Fruit fly (Drosophila melanogaster) whole organism, embryonic: ENCODE results near the gene CG43797.

ENCODE experiments used
- CG10209 ChIP-seq: fragments of 200-800 bp; sonication (Bioruptor generic); optimal IDR thresholded peaks from 3 replicates; lab custom pipeline; 2017; ENCODE audit warnings: missing biosample characterization, mild to moderate bottlenecking, missing genetic modification characterization, missing genetic modification reagents
- CG1024 ChIP-seq: fragments of 200-800 bp; sonication (Bioruptor generic); IDR thresholded peaks from 2 replicates; pipeline ENCODE4 v1.3.6; 2022; ENCODE audit warnings: missing biosample characterization, missing genetic modification characterization
- CG10462 ChIP-seq: fragments of 200-800 bp; sonication (Bioruptor generic); optimal IDR thresholded peaks from 2 replicates; lab custom pipeline; 2016; ENCODE audit warnings: missing biosample characterization, missing genetic modification characterization
- CG11504 ChIP-seq: fragments of 200-800 bp; sonication (Bioruptor generic); optimal IDR thresholded peaks from 3 replicates; lab custom pipeline; 2019; ENCODE audit warnings: missing biosample characterization, mild to moderate bottlenecking, missing genetic modification characterization, moderate library complexity
- CG12155 ChIP-seq: fragments of 200-800 bp; sonication (Bioruptor generic); optimal IDR thresholded peaks from 3 replicates; lab custom pipeline; 2016; ENCODE audit warnings: missing biosample characterization, missing genetic modification characterization
- CG14710 ChIP-seq: fragments of 200-800 bp; sonication (Bioruptor generic); optimal IDR thresholded peaks from 3 replicates; lab custom pipeline; 2019; ENCODE audit warnings: missing biosample characterization, mild to moderate bottlenecking, missing genetic modification characterization, moderate library complexity
- CG15601 ChIP-seq: fragments of 200-800 bp; sonication (Bioruptor generic); optimal IDR thresholded peaks from 3 replicates; lab custom pipeline; 2019; ENCODE audit warnings: missing biosample characterization, mild to moderate bottlenecking, missing genetic modification characterization, moderate library complexity
- CG16813 ChIP-seq: fragments of 200-800 bp; sonication (Bioruptor generic); IDR thresholded peaks from 3 replicates; pipeline ENCODE4 v1.3.6; 2022; ENCODE audit warnings: missing biosample characterization, missing genetic modification characterization; ENCODE audit not compliant: partially characterized antibody
- CG17361 ChIP-seq: fragments of 200-800 bp; sonication (Bioruptor generic); IDR thresholded peaks from 3 replicates; pipeline ENCODE4 v1.3.6; 2022; ENCODE audit warnings: missing biosample characterization, missing genetic modification characterization
- CG17612 ChIP-seq: fragments of 200-800 bp; sonication (Bioruptor generic); IDR thresholded peaks from 2 replicates; pipeline ENCODE4 v1.3.6; 2022; ENCODE audit warnings: missing biosample characterization, missing genetic modification characterization
- CG18011 ChIP-seq: fragments of 200-800 bp; sonication (Bioruptor generic); optimal IDR thresholded peaks from 2 replicates; lab custom pipeline; 2017; ENCODE audit warnings: missing biosample characterization, missing genetic modification characterization, mild to moderate bottlenecking, moderate library complexity, missing genotype
- CG42726 ChIP-seq: fragments of 200-800 bp; sonication (Bioruptor generic); IDR thresholded peaks from 2 replicates; pipeline ENCODE4 v1.3.6; 2022; ENCODE audit warnings: missing biosample characterization, missing genetic modification characterization; ENCODE audit not compliant: partially characterized antibody
- CG7271 ChIP-seq: fragments of 200-800 bp; sonication (Bioruptor generic); optimal IDR thresholded peaks from 2 replicates; lab custom pipeline; 2018; ENCODE audit warnings: missing biosample characterization, mild to moderate bottlenecking, missing genetic modification characterization, moderate library complexity
- CG7556 ChIP-seq: fragments of 200-800 bp; sonication (Bioruptor generic); optimal IDR thresholded peaks from 2 replicates; lab custom pipeline; 2017; ENCODE audit warnings: missing biosample characterization, mild to moderate bottlenecking, missing genetic modification characterization
- CG7745 ChIP-seq: fragments of 200-800 bp; sonication (Bioruptor generic); optimal IDR thresholded peaks from 2 replicates; lab custom pipeline; 2018; ENCODE audit warnings: missing biosample characterization, mild to moderate bottlenecking, missing genetic modification characterization, moderate library complexity
- CG7928 ChIP-seq: fragments of 200-800 bp; sonication (Bioruptor generic); optimal IDR thresholded peaks from 2 replicates; lab custom pipeline; 2017; ENCODE audit warnings: missing biosample characterization, mild to moderate bottlenecking, missing genetic modification characterization
- CTCF ChIP-seq: fragments of 200-800 bp; sonication (Bioruptor generic); optimal IDR thresholded peaks from 2 replicates; lab custom pipeline; 2017; ENCODE audit warnings: missing biosample characterization, mild to moderate bottlenecking, missing genetic modification characterization, moderate library complexity
- CoRest ChIP-seq: fragments of 200-800 bp; sonication (Bioruptor generic); optimal IDR thresholded peaks from 3 replicates; lab custom pipeline; 2018; ENCODE audit warnings: missing biosample characterization, mild to moderate bottlenecking, missing genetic modification characterization, moderate library complexity
- D19B ChIP-seq: fragments of 200-800 bp; sonication (Bioruptor generic); optimal IDR thresholded peaks from 2 replicates; lab custom pipeline; 2017; ENCODE audit warnings: missing biosample characterization, mild to moderate bottlenecking, missing genetic modification characterization
- Deaf1 ChIP-seq: fragments of 200-800 bp; optimal IDR thresholded peaks from 3 replicates; lab custom pipeline; 2019; ENCODE audit warnings: missing biosample characterization, mild to moderate bottlenecking, missing genetic modification characterization, moderate library complexity
- Dek ChIP-seq: fragments of 200-800 bp; sonication (Bioruptor generic); optimal IDR thresholded peaks from 3 replicates; lab custom pipeline; 2019; ENCODE audit warnings: missing biosample characterization, mild to moderate bottlenecking, missing genetic modification characterization, moderate library complexity
- Doc3 ChIP-seq: fragments of 200-800 bp; sonication (Bioruptor generic); IDR thresholded peaks from 3 replicates; pipeline ENCODE4 v1.3.6; 2022; ENCODE audit warnings: missing biosample characterization, missing genetic modification characterization; ENCODE audit not compliant: partially characterized antibody
- Drgx ChIP-seq: fragments of 200-800 bp; sonication (Bioruptor generic); IDR thresholded peaks from 2 replicates; pipeline ENCODE4 v1.3.6; 2022; ENCODE audit warnings: missing biosample characterization, missing genetic modification characterization
- Ets97D ChIP-seq: fragments of 200-800 bp; sonication (Bioruptor generic); optimal IDR thresholded peaks from 3 replicates; lab custom pipeline; 2016; ENCODE audit warnings: missing biosample characterization, missing genetic modification characterization
- Jarid2 ChIP-seq: fragments of 200-800 bp; sonication (Bioruptor generic); optimal IDR thresholded peaks from 3 replicates; lab custom pipeline; 2017; ENCODE audit warnings: mild to moderate bottlenecking, missing biosample characterization, missing genetic modification reagents, missing genetic modification characterization
- Kr ChIP-seq: fragments of 200-800 bp; sonication (Bioruptor generic); optimal IDR thresholded peaks from 2 replicates; lab custom pipeline; 2017; ENCODE audit warnings: missing biosample characterization, mild to moderate bottlenecking, missing genetic modification characterization
- Med ChIP-seq: fragments of 200-800 bp; sonication (Bioruptor generic); peaks from one replicate; lab custom pipeline; 2016; ENCODE audit warnings: missing biosample characterization, missing genetic modification characterization, mild to moderate bottlenecking, inconsistent platforms, moderate library complexity
- Myb ChIP-seq: fragments of 200-800 bp; sonication (Bioruptor generic); optimal IDR thresholded peaks from 2 replicates; lab custom pipeline; 2016; ENCODE audit warnings: missing biosample characterization, missing genetic modification characterization
- Neu2 ChIP-seq: fragments of 200-800 bp; sonication (Bioruptor generic); optimal IDR thresholded peaks from 3 replicates; lab custom pipeline; 2016; ENCODE audit warnings: missing biosample characterization, missing genetic modification characterization, borderline replicate concordance
- Nf-YC ChIP-seq: fragments of 200-800 bp; optimal IDR thresholded peaks from 3 replicates; lab custom pipeline; 2019; ENCODE audit warnings: missing biosample characterization, mild to moderate bottlenecking, missing genetic modification characterization, moderate library complexity
- ash1 ChIP-seq: fragments of 200-800 bp; sonication (Bioruptor generic); optimal IDR thresholded peaks from 2 replicates; lab custom pipeline; 2018; ENCODE audit warnings: missing biosample characterization, mild to moderate bottlenecking, missing genetic modification characterization
- crp ChIP-seq, 2 experiments: fragments of 200-800 bp; sonication (Bioruptor generic); optimal IDR thresholded peaks; 2 replicates in 1 of 2; 3 replicates in 1 of 2; lab custom pipeline; 2017; ENCODE audit warnings: missing biosample characterization in 2 of 2, missing genetic modification characterization in 2 of 2, mild to moderate bottlenecking in 1 of 2, moderate library complexity in 1 of 2
- grau ChIP-seq: fragments of 200-800 bp; optimal IDR thresholded peaks from 3 replicates; lab custom pipeline; 2019; ENCODE audit warnings: missing biosample characterization, mild to moderate bottlenecking, missing genetic modification characterization, moderate library complexity
- insv ChIP-seq, 2 experiments: fragments of 200-800 bp; sonication (Bioruptor generic); optimal IDR thresholded peaks; 3 replicates each; lab custom pipeline; 2016 to 2018; ENCODE audit warnings: missing biosample characterization in 2 of 2, missing genetic modification characterization in 2 of 2
- pb ChIP-seq: fragments of 200-800 bp; sonication (Bioruptor generic); optimal IDR thresholded peaks from 3 replicates; lab custom pipeline; 2016; ENCODE audit warnings: missing biosample characterization, missing genetic modification characterization
- phol ChIP-seq: fragments of 200-800 bp; sonication (Bioruptor generic); optimal IDR thresholded peaks from 3 replicates; lab custom pipeline; 2018; ENCODE audit warnings: missing biosample characterization, mild to moderate bottlenecking, missing genetic modification characterization, moderate library complexity
- pita ChIP-seq: fragments of 200-800 bp; sonication (Bioruptor generic); optimal IDR thresholded peaks from 2 replicates; lab custom pipeline; 2017; ENCODE audit warnings: missing biosample characterization, mild to moderate bottlenecking, missing genetic modification characterization
- ranshi ChIP-seq: fragments of 200-800 bp; sonication (Bioruptor generic); IDR thresholded peaks from 2 replicates; pipeline ENCODE4 v1.3.6; 2022; ENCODE audit warnings: missing biosample characterization, missing genetic modification characterization
- sens ChIP-seq: fragments of 200-800 bp; sonication (Bioruptor generic); peaks from one replicate; lab custom pipeline; 2016; ENCODE audit warnings: missing biosample characterization, missing genetic modification characterization
- sisA ChIP-seq: fragments of 200-800 bp; sonication (Bioruptor generic); IDR thresholded peaks from 2 replicates; pipeline ENCODE4 v1.3.6; 2022; ENCODE audit warnings: missing biosample characterization, missing genetic modification characterization
- ssp ChIP-seq: fragments of 200-800 bp; sonication (Bioruptor generic); IDR thresholded peaks from 2 replicates; pipeline ENCODE4 v1.3.6; 2022; ENCODE audit warnings: missing biosample characterization, missing genetic modification characterization
- stwl ChIP-seq: fragments of 200-800 bp; sonication (Bioruptor generic); optimal IDR thresholded peaks from 3 replicates; lab custom pipeline; 2018; ENCODE audit warnings: missing biosample characterization, mild to moderate bottlenecking, missing genetic modification characterization, moderate library complexity
- toy ChIP-seq: fragments of 200-800 bp; sonication (Bioruptor generic); IDR thresholded peaks from 2 replicates; pipeline ENCODE4 v1.3.6; 2022; ENCODE audit warnings: missing biosample characterization, missing genetic modification characterization
- trem ChIP-seq: fragments of 200-800 bp; optimal IDR thresholded peaks from 3 replicates; lab custom pipeline; 2019; ENCODE audit warnings: missing biosample characterization, mild to moderate bottlenecking, missing genetic modification characterization, moderate library complexity
- unc-4 ChIP-seq: fragments of 200-800 bp; sonication (Bioruptor generic); IDR thresholded peaks from 2 replicates; pipeline ENCODE4 v1.3.6; 2022; ENCODE audit warnings: missing biosample characterization, missing genetic modification characterization; ENCODE audit not compliant: partially characterized antibody

Gene CG43797

DNA sequence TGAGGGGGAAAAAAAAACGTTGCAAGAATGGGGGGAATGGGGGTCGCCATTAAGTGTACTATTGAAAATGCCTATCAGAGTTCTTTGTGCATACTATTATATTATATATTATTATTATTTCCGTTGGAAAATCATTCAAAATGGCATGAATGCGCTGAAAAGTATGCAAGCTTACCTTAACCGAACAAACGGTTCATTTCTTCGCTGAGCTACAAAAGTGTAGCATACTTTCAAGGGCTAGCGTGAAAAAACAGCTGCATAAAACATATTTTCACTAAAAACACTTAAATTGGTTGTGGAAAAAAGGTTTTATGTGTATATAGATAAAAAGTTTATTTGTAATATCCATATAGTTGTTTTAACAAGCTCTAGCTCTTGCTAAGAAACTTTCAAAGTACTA lies 19.9 kb downstream of the CG43797 start (continued):
- no peak for TF ChIP-seq Jarid2 (GFP tag; lab: Kevin White, UChicago)
- 0 out of 2 replicates have a peak, but pooled peaks have one; percentile 35 for TF ChIP-seq CG17612
- TF ChIP-seq sisA (GFP tag; lab: Robert Waterston, UW), result no peak
- TF ChIP-seq Doc3, result no peak
- TF ChIP-seq trem, result no peak
- TF ChIP-seq Kr, result no peak
- TF ChIP-seq insv (GFP tag; optimal IDR thresholded peaks at IDR 0.05; lab: Kevin White, UChicago), result no peak
- no peak for TF ChIP-seq grau (tag; lab: Kevin White, UChicago)
- TF ChIP-seq Deaf1, result no peak
- no peak for TF ChIP-seq CG7928
- no peak for TF ChIP-seq CG16813 (GFP tag; lab: Robert Waterston, UW)
- TF ChIP-seq CG14710 (tag; lab: Kevin White, UChicago), result peak; percentile 20
- no peak for TF ChIP-seq CG12155 (GFP tag; lab: Kevin White, UChicago)
- no peak for TF ChIP-seq Dek (tag; lab: Kevin White, UChicago)
- no peak for TF ChIP-seq CG7271
- TF ChIP-seq CG10209 (GFP tag; lab: Kevin White, UChicago), result no peak
- peak; percentile 12 for TF ChIP-seq CoRest (tag; lab: Kevin White, UChicago)
- no peak for TF ChIP-seq unc-4 (GFP tag; lab: Robert Waterston, UW)
- TF ChIP-seq toy, result no peak
- TF ChIP-seq ash1, result no peak
- peak; percentile 60 for TF ChIP-seq pita
- no peak for TF ChIP-seq CG15601 (tag; lab: Kevin White, UChicago)
- TF ChIP-seq CG10462 (GFP tag; lab: Kevin White, UChicago), result no peak
- TF ChIP-seq CG7745 (tag; lab: Kevin White, UChicago), result no peak
- TF ChIP-seq sens (GFP tag; lab: Kevin White, UChicago), result no peak
- peak; percentile 86 for TF ChIP-seq Myb
- 0 out of 2 replicates have a peak, but pooled peaks have one; percentile 19 for TF ChIP-seq CG42726
- TF ChIP-seq Nf-YC (tag; lab: Kevin White, UChicago), result no peak
- TF ChIP-seq Ets97D (GFP tag; lab: Kevin White, UChicago), result peak; percentile 64
- no peak for TF ChIP-seq Drgx (GFP tag; lab: Robert Waterston, UW)
- TF ChIP-seq Med, result peak; percentile 46
- no peak for TF ChIP-seq CG17361
- peak in 1 of 2 experiments; percentile 6 for TF ChIP-seq crp (GFP tag; optimal IDR thresholded peaks at IDR 0.05; lab: Kevin White, UChicago)
- peak; percentile 60 for TF ChIP-seq CTCF
- peak; percentile 39 for TF ChIP-seq phol (tag; lab: Kevin White, UChicago)
- TF ChIP-seq pb (GFP tag; lab: Kevin White, UChicago), result no peak
- no peak for TF ChIP-seq CG7556 (GFP tag; lab: Kevin White, UChicago)
- TF ChIP-seq ssp (GFP tag; lab: Robert Waterston, UW), result no peak
- TF ChIP-seq CG18011 (GFP tag; lab: Kevin White, UChicago), result no peak
- no peak for TF ChIP-seq CG1024 (GFP tag; lab: Robert Waterston, UW)
- peak; percentile 68 for TF ChIP-seq stwl (tag; lab: Kevin White, UChicago)
- peak; percentile 5; the same call in 1 of the 2 replicates for TF ChIP-seq ranshi
- TF ChIP-seq Neu2 (GFP tag; lab: Kevin White, UChicago), result no peak
- no peak for TF ChIP-seq CG11504 (tag; lab: Kevin White, UChicago)
- no peak for TF ChIP-seq D19B (GFP tag; lab: Kevin White, UChicago)
